Fruit fly (Drosophila melanogaster) whole organism, embryonic: ENCODE data around the gene CG3408.

Experiments used
- CG4730 ChIP-seq: fragments of 200-800 bp; sonication (Bioruptor generic); IDR thresholded peaks from 2 replicates; pipeline ENCODE4 v1.3.6; 2022; ENCODE audit warnings: missing biosample characterization, missing genetic modification characterization
- Pdp1 ChIP-seq, 2 experiments: fragments of 200-800 bp; sonication (Bioruptor generic); optimal IDR thresholded peaks; 3 replicates each; lab custom pipeline; 2016; ENCODE audit warnings: missing biosample characterization in 2 of 2, missing genetic modification characterization in 2 of 2, mild to moderate bottlenecking in 1 of 2, moderate library complexity in 1 of 2

DNA sequence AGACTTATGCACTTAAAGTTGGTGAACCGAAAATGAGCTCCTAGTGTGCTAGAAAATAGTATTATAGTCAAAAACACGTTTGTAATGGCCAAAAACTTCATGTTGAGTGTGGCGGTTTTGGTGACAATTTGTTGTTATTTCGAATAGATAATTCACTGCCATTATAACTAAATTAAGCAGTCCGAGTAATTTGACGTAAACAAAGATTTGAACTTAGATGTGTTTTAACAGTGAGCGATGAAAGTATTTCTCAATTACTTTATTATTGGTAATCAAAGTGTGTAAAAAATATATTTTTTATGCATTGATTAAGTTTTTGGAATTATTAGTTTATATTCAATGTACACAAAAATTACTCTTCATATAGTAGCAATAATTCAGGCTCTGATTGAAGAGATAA, 3.9 kb upstream of the CG3408 start, which contains the start of gene CG33702:
- TF ChIP-seq Pdp1 (GFP tag; optimal IDR thresholded peaks at IDR 0.05; lab: Kevin White, UChicago) (no peak), CG4730 (GFP tag; lab: Robert Waterston, UW) (no peak)
